Worm (Caenorhabditis elegans): Measurements from ENCODE around the gene Y69E1A.8.
"Not testable (repeated sequence)": the region's sequence is repeated elsewhere in the genome, so short reads cannot be mapped to it uniquely, and the experiment has no call there.

Y69E1A.8 gene

ce11 chrIV:10981761-10982160, 15.4 kb downstream of the Y69E1A.8 start, which contains the start of gene Y43E12A.2:
Gene Y43E12A.2 (plus strand): TSS chrIV:10982061.
- TF ChIP-seq nhr-23 (tag; optimal IDR thresholded peaks at IDR 0.05) (no peak), nhr-25 (tag; optimal IDR thresholded peaks at IDR 0.05) (no peak), elt-2 (tag; optimal IDR thresholded peaks at IDR 0.05) (no peak), pha-4 (tag; optimal IDR thresholded peaks at IDR 0.05) (peak; percentile 14)

ce11 chrIV:10985568-10986035, 19.2 kb downstream of the Y69E1A.8 start, which contains the start of gene cyb-2.1:
Gene cyb-2.1 (plus strand): TSS chrIV:10985985.
- TF ChIP-seq fos-1 (tag; optimal IDR thresholded peaks at IDR 0.05) (no peak), nhr-23 (tag; optimal IDR thresholded peaks at IDR 0.05) (no peak), nhr-76 (tag; optimal IDR thresholded peaks at IDR 0.05) (no peak), ztf-4 (tag; optimal IDR thresholded peaks at IDR 0.05) (no peak), elt-3 (tag; optimal IDR thresholded peaks at IDR 0.05) (no peak), ceh-16 (tag; optimal IDR thresholded peaks at IDR 0.05) (no peak), jun-1 (tag; optimal IDR thresholded peaks at IDR 0.05) (no peak), nfya-1 (tag; optimal IDR thresholded peaks at IDR 0.05; ENCODE audit: insufficient read depth) (no peak), unc-62 (GFP tag; optimal IDR thresholded peaks at IDR 0.05) (no peak)

ce11 chrIV:10987342-10987945, 21.0 kb downstream of the Y69E1A.8 start, which contains the start of gene Y43E12A.3:
Gene Y43E12A.3 (plus strand): TSS chrIV:10987895.
- TF ChIP-seq nhr-28, lin-39, elt-3 (tag; optimal IDR thresholded peaks at IDR 0.05): not testable (repeated sequence)

ce11 chrIV:10990699-10991098, 24.3 kb downstream of the Y69E1A.8 start, which contains the start of gene F13H10.5:
Gene F13H10.5 (plus strand): TSS chrIV:10990999.
- TF ChIP-seq lin-39 (tag; optimal IDR thresholded peaks at IDR 0.05), result no peak
- no peak for TF ChIP-seq unc-39 (tag; optimal IDR thresholded peaks at IDR 0.05)
- TF ChIP-seq egl-27 (tag; optimal IDR thresholded peaks at IDR 0.05), result no peak
- no peak for TF ChIP-seq elt-1 (tag; optimal IDR thresholded peaks at IDR 0.05)
- no peak for TF ChIP-seq R02D3.7 (tag; optimal IDR thresholded peaks at IDR 0.05)
- no peak for TF ChIP-seq ztf-4 (tag; optimal IDR thresholded peaks at IDR 0.05)
- TF ChIP-seq snpc-4 (tag; optimal IDR thresholded peaks at IDR 0.05), result no peak
- no peak for TF ChIP-seq zag-1 (tag; optimal IDR thresholded peaks at IDR 0.05)
- no peak for TF ChIP-seq ceh-9 (tag; optimal IDR thresholded peaks at IDR 0.05)
- TF ChIP-seq nfya-1 (tag; optimal IDR thresholded peaks at IDR 0.05; ENCODE audit: insufficient read depth), result no peak
- no peak for TF ChIP-seq nhr-237 (tag; optimal IDR thresholded peaks at IDR 0.05)
- TF ChIP-seq ZK546.5 (tag; optimal IDR thresholded peaks at IDR 0.05), result no peak

ce11 chrIV:11001614-11002013, 35.2 kb downstream of the Y69E1A.8 start, which contains the start of gene F13H10.9:
Gene F13H10.9 (plus strand): TSS chrIV:11001914.
- TF ChIP-seq nhr-237 (tag; optimal IDR thresholded peaks at IDR 0.05), result no peak
- no peak for TF ChIP-seq egl-5 (tag; optimal IDR thresholded peaks at IDR 0.05)
- TF ChIP-seq nhr-76 (tag; optimal IDR thresholded peaks at IDR 0.05), result no peak
- TF ChIP-seq egl-27 (tag; optimal IDR thresholded peaks at IDR 0.05), result no peak
- TF ChIP-seq tbx-2 (tag; optimal IDR thresholded peaks at IDR 0.05), result no peak
- no peak for TF ChIP-seq mml-1 (tag; optimal IDR thresholded peaks at IDR 0.05)
- TF ChIP-seq jun-1 (tag; optimal IDR thresholded peaks at IDR 0.05), result no peak
- TF ChIP-seq skn-1 (tag; optimal IDR thresholded peaks at IDR 0.05), result no peak
- no peak for TF ChIP-seq hmg-11 (tag; optimal IDR thresholded peaks at IDR 0.05)
- no peak for TF ChIP-seq lin-15B (tag; optimal IDR thresholded peaks at IDR 0.05)

- TF ChIP-seq nhr-25 (tag; optimal IDR thresholded peaks at IDR 0.05) (no peak), nhr-77 (tag; optimal IDR thresholded peaks at IDR 0.05) (no peak), ceh-9 (tag; optimal IDR thresholded peaks at IDR 0.05) (no peak), ceh-82 (tag; optimal IDR thresholded peaks at IDR 0.05) (no peak), pqm-1 (tag; optimal IDR thresholded peaks at IDR 0.05) (no peak), egl-5 (tag; optimal IDR thresholded peaks at IDR 0.05) (no peak), egl-27 (tag; optimal IDR thresholded peaks at IDR 0.05) (no peak), R02D3.7 (tag; optimal IDR thresholded peaks at IDR 0.05) (no peak), mml-1 (tag; optimal IDR thresholded peaks at IDR 0.05) (no peak), eor-1 (tag; optimal IDR thresholded peaks at IDR 0.05) (no peak), nhr-67 (tag; optimal IDR thresholded peaks at IDR 0.05) (no peak), unc-62 (GFP tag; optimal IDR thresholded peaks at IDR 0.05) (no peak), snpc-4 (tag; optimal IDR thresholded peaks at IDR 0.05) (no peak), elt-3 (tag; optimal IDR thresholded peaks at IDR 0.05) (no peak), ztf-11 (tag; optimal IDR thresholded peaks at IDR 0.05) (no peak), tbx-2 (tag; optimal IDR thresholded peaks at IDR 0.05) (no peak), nhr-237 (tag; optimal IDR thresholded peaks at IDR 0.05) (no peak), fkh-2 (tag; optimal IDR thresholded peaks at IDR 0.05) (no peak), nhr-12 (tag; optimal IDR thresholded peaks at IDR 0.05) (no peak), lin-15B (tag; optimal IDR thresholded peaks at IDR 0.05) (no peak)
Observed at ce11 chrIV:11004273-11004672, 37.9 kb downstream of the Y69E1A.8 start, which contains the start of gene F13H10.1. Gene F13H10.1 (plus strand): TSS chrIV:11004573.

Measured in whole organism, L3 larva.